Worm (Caenorhabditis elegans) whole organism, L3 larva: Measurements from ENCODE around the gene srx-33.

Experiments
- ZK546.5 ChIP-seq: sonication (generic microtip); optimal IDR thresholded peaks from 2 replicates; lab custom pipeline; 2017; ENCODE audit warnings: missing biosample characterization, missing genetic modification characterization
- fkh-10 ChIP-seq: sonication (generic microtip); optimal IDR thresholded peaks from 2 replicates; lab custom pipeline; 2017; ENCODE audit warnings: missing biosample characterization, missing genetic modification reagents, missing genetic modification characterization
- fos-1 ChIP-seq: fragments of 150-350 bp; optimal IDR thresholded peaks from 2 replicates; lab custom pipeline; 2014; ENCODE audit warnings: missing biosample characterization, missing genetic modification characterization
- nfya-1 ChIP-seq: sonication (generic microtip); optimal IDR thresholded peaks from 2 replicates; lab custom pipeline; 2017; ENCODE audit warnings: missing genetic modification characterization, mild to moderate bottlenecking, missing compliant biosample characterization, antibody characterized with exemption, moderate library complexity; ENCODE audit not compliant: insufficient read depth
- nhr-77 ChIP-seq: fragments of 150-350 bp; optimal IDR thresholded peaks from 2 replicates; lab custom pipeline; 2014; ENCODE audit warnings: missing biosample characterization, missing genetic modification characterization
- skn-1 ChIP-seq: fragments of 150-350 bp; optimal IDR thresholded peaks from 2 replicates; lab custom pipeline; 2014; ENCODE audit warnings: missing biosample characterization, missing genetic modification characterization
- snpc-4 ChIP-seq: fragments of 150-350 bp; optimal IDR thresholded peaks from 2 replicates; lab custom pipeline; 2014; ENCODE audit warnings: missing biosample characterization, missing genetic modification characterization

DNA sequence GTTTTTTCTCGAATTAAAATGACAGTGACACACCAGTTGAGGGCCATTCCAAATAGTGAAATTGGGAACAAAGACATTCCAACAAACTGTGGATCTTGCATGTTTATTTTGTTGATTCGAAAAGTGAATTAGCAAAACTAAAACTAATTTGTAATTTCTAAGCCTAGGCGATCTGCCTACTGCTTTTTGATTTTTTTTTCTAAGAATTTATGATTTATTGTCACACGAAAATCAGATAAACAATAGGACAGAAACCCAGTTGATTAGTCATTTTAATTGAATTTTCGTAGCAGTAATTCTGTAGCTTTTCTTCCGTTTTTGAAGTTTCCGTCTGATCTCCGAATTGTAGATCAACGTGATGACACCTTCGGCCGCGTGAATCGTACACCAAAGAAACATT, at the start of gene srx-33:
- no peak for TF ChIP-seq snpc-4 (tag; lab: Kevin White, UChicago)
- TF ChIP-seq ZK546.5, result no peak
- no peak for TF ChIP-seq skn-1 (tag; lab: Kevin White, UChicago)
- no peak for TF ChIP-seq fkh-10 (GFP tag; lab: Kevin White, UChicago)
- no peak for TF ChIP-seq fos-1
- no peak for TF ChIP-seq nfya-1 (tag; lab: Kevin White, UChicago)
- no peak for TF ChIP-seq nhr-77 (tag; lab: Kevin White, UChicago)
